Fruit fly (Drosophila melanogaster): ENCODE measurements around the gene ab.

DNA sequence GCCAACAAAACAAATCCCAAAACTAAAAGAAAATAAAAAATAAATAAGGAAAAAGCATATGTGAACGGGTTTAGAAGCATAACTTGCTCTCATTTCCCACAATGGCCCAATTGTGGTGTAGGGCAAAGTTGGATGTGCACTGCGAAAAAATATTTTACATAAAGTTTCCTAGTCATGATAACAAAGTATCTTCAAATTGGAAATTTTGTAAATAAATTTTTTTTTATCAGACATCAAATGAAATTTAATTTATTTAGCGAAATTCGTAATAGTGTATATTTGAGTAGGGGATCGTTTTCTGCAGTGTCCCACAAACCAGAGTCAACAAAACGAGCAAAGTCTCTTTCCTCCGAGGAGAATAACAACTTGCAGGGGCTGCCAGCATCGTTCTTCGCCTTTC lies 26.3 kb upstream of the ab start:
- TF ChIP-seq Jra (GFP tag; optimal IDR thresholded peaks at IDR 0.05) (peak; percentile 62), usp (GFP tag; optimal IDR thresholded peaks at IDR 0.05) (no peak), pan (optimal IDR thresholded peaks at IDR 0.05) (no peak), sv (GFP tag; optimal IDR thresholded peaks at IDR 0.05) (no peak), GATAd (GFP tag; optimal IDR thresholded peaks at IDR 0.05) (no peak), Abd-B (GFP tag; optimal IDR thresholded peaks at IDR 0.05) (no peak), psq (GFP tag; optimal IDR thresholded peaks at IDR 0.05) (peak; percentile 70), Hr78 (GFP tag; optimal IDR thresholded peaks at IDR 0.05) (no peak)
